Worm (Caenorhabditis elegans): Measurements from ENCODE around the gene ref-2.

ce11 chrX:7733571-7733970, 10.5 kb upstream of the ref-2 start:
- TF ChIP-seq F22D6.2 (tag; optimal IDR thresholded peaks at IDR 0.05) (no peak), ama-1 (optimal IDR thresholded peaks at IDR 0.05) (no peak), ama-1 (GFP tag; optimal IDR thresholded peaks at IDR 0.05) (no peak)
